Fruit fly (Drosophila melanogaster) whole organism, embryonic: ENCODE measurements around the gene CG43731.

Source experiments
- BEAF-32 ChIP-seq: fragments of 200-800 bp; sonication (Bioruptor generic); optimal IDR thresholded peaks from 3 replicates; lab custom pipeline; 2017; ENCODE audit warnings: missing biosample characterization, missing genetic modification characterization, mild to moderate bottlenecking, moderate library complexity, missing genetic modification reagents
- CG10565 ChIP-seq: fragments of 200-800 bp; sonication (Bioruptor generic); optimal IDR thresholded peaks from 3 replicates; lab custom pipeline; 2016; ENCODE audit warnings: missing biosample characterization, mild to moderate bottlenecking, missing genetic modification characterization
- CG11504 ChIP-seq: fragments of 200-800 bp; sonication (Bioruptor generic); optimal IDR thresholded peaks from 3 replicates; lab custom pipeline; 2019; ENCODE audit warnings: missing biosample characterization, mild to moderate bottlenecking, missing genetic modification characterization, moderate library complexity
- CG14050 ChIP-seq: fragments of 200-800 bp; sonication (Bioruptor generic); IDR thresholded peaks from 3 replicates; pipeline ENCODE4 v1.3.6; 2022; ENCODE audit warnings: missing biosample characterization, missing genetic modification characterization
- CG15514 ChIP-seq: fragments of 200-800 bp; sonication (Bioruptor generic); optimal IDR thresholded peaks from 3 replicates; lab custom pipeline; 2017; ENCODE audit warnings: missing biosample characterization, missing genetic modification characterization, mild to moderate bottlenecking, moderate library complexity, missing genetic modification reagents
- CG18599 ChIP-seq: fragments of 200-800 bp; sonication (Bioruptor generic); optimal IDR thresholded peaks from 3 replicates; lab custom pipeline; 2017; ENCODE audit warnings: missing biosample characterization, missing genetic modification characterization, mild to moderate bottlenecking, moderate library complexity, missing genetic modification reagents
- CG2199 ChIP-seq: fragments of 200-800 bp; sonication (Bioruptor generic); IDR thresholded peaks from 3 replicates; pipeline ENCODE4 v1.3.6; 2022; ENCODE audit warnings: missing biosample characterization, missing genetic modification characterization
- CG2712 ChIP-seq: fragments of 200-800 bp; optimal IDR thresholded peaks from 3 replicates; lab custom pipeline; 2019; ENCODE audit warnings: missing biosample characterization, mild to moderate bottlenecking, missing genetic modification characterization, moderate library complexity
- CG34422 ChIP-seq: fragments of 200-800 bp; sonication (Bioruptor generic); IDR thresholded peaks from 3 replicates; pipeline ENCODE4 v1.3.6; 2022; ENCODE audit warnings: missing biosample characterization, missing genetic modification characterization
- CG3847 ChIP-seq: fragments of 200-800 bp; sonication (Bioruptor generic); IDR thresholded peaks from 2 replicates; pipeline ENCODE4 v1.3.6; 2022; ENCODE audit warnings: missing biosample characterization, missing genetic modification characterization
- CG5953 ChIP-seq: fragments of 200-800 bp; sonication (Bioruptor generic); IDR thresholded peaks from 2 replicates; pipeline ENCODE4 v1.3.6; 2022; ENCODE audit warnings: missing biosample characterization, missing genetic modification characterization
- CG7271 ChIP-seq: fragments of 200-800 bp; sonication (Bioruptor generic); optimal IDR thresholded peaks from 2 replicates; lab custom pipeline; 2018; ENCODE audit warnings: missing biosample characterization, mild to moderate bottlenecking, missing genetic modification characterization, moderate library complexity
- CG7556 ChIP-seq: fragments of 200-800 bp; sonication (Bioruptor generic); optimal IDR thresholded peaks from 2 replicates; lab custom pipeline; 2017; ENCODE audit warnings: missing biosample characterization, mild to moderate bottlenecking, missing genetic modification characterization
- CG8290 ChIP-seq, 3 experiments: fragments of 200-800 bp; sonication (Bioruptor generic); optimal IDR thresholded peaks; 2 replicates each; lab custom pipeline; 2016 to 2019; ENCODE audit warnings: missing biosample characterization in 3 of 3, missing genetic modification characterization in 3 of 3, mild to moderate bottlenecking in 2 of 3, moderate library complexity in 1 of 3
- CG9727 ChIP-seq: fragments of 200-800 bp; sonication (Bioruptor generic); optimal IDR thresholded peaks from 3 replicates; lab custom pipeline; 2017; ENCODE audit warnings: missing biosample characterization, mild to moderate bottlenecking, missing genetic modification characterization
- Dad ChIP-seq: fragments of 200-800 bp; sonication (Bioruptor generic); optimal IDR thresholded peaks from 3 replicates; lab custom pipeline; 2016; ENCODE audit warnings: missing biosample characterization, missing genetic modification characterization
- Dip3 ChIP-seq: fragments of 200-800 bp; sonication (Bioruptor generic); optimal IDR thresholded peaks from 3 replicates; lab custom pipeline; 2016; ENCODE audit warnings: missing biosample characterization, missing genetic modification characterization
- Dll ChIP-seq: fragments of 200-800 bp; sonication (Bioruptor generic); IDR thresholded peaks from 4 replicates; pipeline ENCODE4 v1.3.6; 2022; ENCODE audit warnings: missing biosample characterization, missing genetic modification characterization; ENCODE audit not compliant: partially characterized antibody
- Eip74EF ChIP-seq, 2 experiments: fragments of 200-800 bp in 1 of 2; fragments of >200 bp in 1 of 2; sonication (Bioruptor generic) in 1 of 2; optimal IDR thresholded peaks; 2 replicates each; lab custom pipeline; 2017 to 2019; ENCODE audit warnings: missing biosample characterization in 2 of 2, missing genetic modification characterization in 2 of 2, mild to moderate bottlenecking in 1 of 2, moderate library complexity in 1 of 2
- Ets65A ChIP-seq: fragments of 200-800 bp; sonication (Bioruptor generic); peaks from one replicate; lab custom pipeline; 2016; ENCODE audit warnings: missing biosample characterization, missing genetic modification characterization
- Hr78 ChIP-seq, 2 experiments: fragments of 200-800 bp in 1 of 2; fragments of >200 bp in 1 of 2; sonication (Bioruptor generic) in 1 of 2; optimal IDR thresholded peaks; 2 replicates each; lab custom pipeline; 2017 to 2019; ENCODE audit warnings: missing biosample characterization in 2 of 2, missing genetic modification characterization in 2 of 2, mild to moderate bottlenecking in 1 of 2, moderate library complexity in 1 of 2
- Med ChIP-seq: fragments of 200-800 bp; sonication (Bioruptor generic); peaks from one replicate; lab custom pipeline; 2016; ENCODE audit warnings: missing biosample characterization, missing genetic modification characterization, mild to moderate bottlenecking, inconsistent platforms, moderate library complexity
- Mrtf ChIP-seq: fragments of 200-800 bp; sonication (Bioruptor generic); IDR thresholded peaks from 3 replicates; pipeline ENCODE4 v1.3.6; 2022; ENCODE audit warnings: missing biosample characterization, missing genetic modification characterization
- NK7.1 ChIP-seq: fragments of 200-800 bp; sonication (Bioruptor generic); optimal IDR thresholded peaks from 3 replicates; lab custom pipeline; 2016; ENCODE audit warnings: missing biosample characterization, missing genetic modification characterization
- Nf-YB ChIP-seq: fragments of 200-800 bp; sonication (Bioruptor generic); optimal IDR thresholded peaks from 3 replicates; lab custom pipeline; 2019; ENCODE audit warnings: missing biosample characterization, mild to moderate bottlenecking, missing genetic modification characterization, moderate library complexity
- Ptx1 ChIP-seq: fragments of 200-800 bp; sonication (Bioruptor generic); IDR thresholded peaks from 2 replicates; pipeline ENCODE4 v1.3.6; 2022; ENCODE audit warnings: missing biosample characterization, missing genetic modification characterization
- Xrp1 ChIP-seq: fragments of 200-800 bp; sonication (Bioruptor generic); IDR thresholded peaks from 2 replicates; pipeline ENCODE4 v1.3.6; 2022; ENCODE audit warnings: missing biosample characterization, missing genetic modification characterization
- YL-1 ChIP-seq: fragments of 200-800 bp; sonication (Bioruptor generic); optimal IDR thresholded peaks from 3 replicates; lab custom pipeline; 2017; ENCODE audit warnings: missing biosample characterization, mild to moderate bottlenecking, missing genetic modification characterization
- abd-A ChIP-seq: fragments of 200-800 bp; sonication (Bioruptor generic); optimal IDR thresholded peaks from 3 replicates; lab custom pipeline; 2019; ENCODE audit warnings: missing biosample characterization, mild to moderate bottlenecking, missing genetic modification characterization, moderate library complexity
- ac ChIP-seq: fragments of 200-800 bp; sonication (Bioruptor generic); optimal IDR thresholded peaks from 3 replicates; lab custom pipeline; 2017; ENCODE audit warnings: missing biosample characterization, mild to moderate bottlenecking, missing genetic modification characterization
- bbx ChIP-seq: fragments of 200-800 bp; sonication (Bioruptor generic); IDR thresholded peaks from 2 replicates; pipeline ENCODE4 v1.3.6; 2022; ENCODE audit warnings: missing biosample characterization, missing genetic modification characterization; ENCODE audit not compliant: partially characterized antibody
- fd3F ChIP-seq: fragments of 200-800 bp; sonication (Bioruptor generic); optimal IDR thresholded peaks from 2 replicates; lab custom pipeline; 2018; ENCODE audit warnings: missing biosample characterization, mild to moderate bottlenecking, missing genetic modification characterization, moderate library complexity
- fu2 ChIP-seq: fragments of 200-800 bp; sonication (Bioruptor generic); optimal IDR thresholded peaks from 2 replicates; lab custom pipeline; 2016; ENCODE audit warnings: missing biosample characterization, missing genetic modification characterization
- gem ChIP-seq: fragments of 200-800 bp; sonication (Bioruptor generic); optimal IDR thresholded peaks from 2 replicates; lab custom pipeline; 2019; ENCODE audit warnings: missing biosample characterization, mild to moderate bottlenecking, missing genetic modification characterization, moderate library complexity
- gsb-n ChIP-seq: fragments of 200-800 bp; sonication (Bioruptor generic); optimal IDR thresholded peaks from 3 replicates; lab custom pipeline; 2018; ENCODE audit warnings: missing biosample characterization, mild to moderate bottlenecking, missing genetic modification characterization
- lov ChIP-seq, 2 experiments: fragments of 200-800 bp in 1 of 2; fragments of >200 bp in 1 of 2; sonication (Bioruptor generic) in 1 of 2; IDR thresholded peaks in 1 of 2; optimal IDR thresholded peaks in 1 of 2; 2 replicates in 1 of 2; 3 replicates in 1 of 2; pipeline versions ENCODE4 v1.3.6 to Lab custom; 2017 to 2022; ENCODE audit warnings: missing biosample characterization in 1 of 2, missing genetic modification characterization in 1 of 2
- nerfin-1 ChIP-seq: fragments of 200-800 bp; sonication (Bioruptor generic); optimal IDR thresholded peaks from 3 replicates; lab custom pipeline; 2019; ENCODE audit warnings: missing biosample characterization, mild to moderate bottlenecking, missing genetic modification characterization, moderate library complexity
- nmo ChIP-seq: fragments of 200-800 bp; sonication (Bioruptor generic); optimal IDR thresholded peaks from 2 replicates; lab custom pipeline; 2018; ENCODE audit warnings: missing biosample characterization, mild to moderate bottlenecking, missing genetic modification characterization, moderate library complexity
- pfk ChIP-seq: fragments of 200-800 bp; sonication (Bioruptor generic); optimal IDR thresholded peaks from 2 replicates; lab custom pipeline; 2018; ENCODE audit warnings: missing biosample characterization, mild to moderate bottlenecking, missing genetic modification characterization, moderate library complexity
- scrt ChIP-seq: fragments of 200-800 bp; sonication (Bioruptor generic); optimal IDR thresholded peaks from 2 replicates; lab custom pipeline; 2018; ENCODE audit warnings: missing biosample characterization, mild to moderate bottlenecking, missing genetic modification characterization, moderate library complexity
- so ChIP-seq: fragments of 200-800 bp; sonication (Bioruptor generic); IDR thresholded peaks from 3 replicates; pipeline ENCODE4 v1.3.6; 2022; ENCODE audit warnings: missing biosample characterization, missing genetic modification characterization
- sqz ChIP-seq: fragments of 200-800 bp; sonication (Bioruptor generic); optimal IDR thresholded peaks from 3 replicates; lab custom pipeline; 2018; ENCODE audit warnings: missing biosample characterization, mild to moderate bottlenecking, missing genetic modification characterization
- sr ChIP-seq: fragments of 200-800 bp; sonication (Bioruptor generic); IDR thresholded peaks from 3 replicates; pipeline ENCODE4 v1.3.6; 2022; ENCODE audit warnings: missing biosample characterization, missing genetic modification characterization
- tll ChIP-seq, 2 experiments: fragments of 200-800 bp in 1 of 2; fragments of >200 bp in 1 of 2; sonication (Bioruptor generic) in 1 of 2; optimal IDR thresholded peaks; 2 replicates each; lab custom pipeline; 2017 to 2019; ENCODE audit warnings: missing biosample characterization in 2 of 2, missing genetic modification characterization in 2 of 2, mild to moderate bottlenecking in 1 of 2, moderate library complexity in 1 of 2
- trem ChIP-seq: fragments of 200-800 bp; optimal IDR thresholded peaks from 3 replicates; lab custom pipeline; 2019; ENCODE audit warnings: missing biosample characterization, mild to moderate bottlenecking, missing genetic modification characterization, moderate library complexity
- zfh1 ChIP-seq: fragments of 200-800 bp; sonication (Bioruptor generic); IDR thresholded peaks from 3 replicates; pipeline ENCODE4 v1.3.6; 2022; ENCODE audit warnings: missing biosample characterization, missing genetic modification characterization

CG43731 gene

DNA sequence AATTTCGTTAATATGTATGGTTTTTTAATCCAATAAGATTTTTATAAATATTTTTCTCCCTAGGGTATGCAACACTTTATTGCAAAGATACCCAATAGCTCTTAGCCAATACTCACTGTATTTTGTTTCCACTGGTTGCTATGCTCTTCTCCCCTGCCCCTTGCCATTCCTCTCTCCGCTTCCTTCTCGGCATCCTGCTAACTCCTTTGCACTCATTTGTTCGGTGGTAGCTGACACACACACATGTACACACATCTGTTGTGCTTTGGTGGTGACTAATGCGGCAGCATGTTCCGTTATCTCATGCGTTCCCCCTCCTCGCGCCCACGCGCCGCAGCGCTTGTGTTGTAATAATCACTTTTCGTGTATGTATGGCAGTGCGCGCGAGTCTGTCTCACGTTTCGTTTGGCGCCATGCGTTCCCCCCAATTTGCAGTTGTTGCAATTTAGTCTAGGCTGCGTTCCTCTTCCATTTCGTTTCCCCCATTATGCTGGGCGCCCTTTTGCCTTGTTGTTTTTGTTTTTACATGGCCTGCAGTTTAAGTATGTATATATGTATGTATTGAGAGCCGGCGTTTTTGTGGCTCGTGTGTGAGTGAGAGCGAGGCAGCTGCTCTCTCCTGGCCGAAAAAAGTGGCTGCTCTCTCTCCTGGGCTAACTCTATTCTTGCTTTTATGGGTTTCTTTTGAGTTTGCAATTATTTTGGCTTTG, 33.1 kb downstream of the CG43731 start, which contains the start of gene Polr1D (continued):
- peak; percentile 17 for TF ChIP-seq CG18599 (GFP tag; lab: Kevin White, UChicago)
- TF ChIP-seq trem = peak; percentile 6
- peak in 1 of 2 experiments; percentile 30 for TF ChIP-seq tll (GFP tag; optimal IDR thresholded peaks at IDR 0.05; lab: Kevin White, UChicago)
- peak; percentile 67; the same call in 1 of the 3 replicates for TF ChIP-seq CG34422 (GFP tag; lab: Robert Waterston, UW)
- TF ChIP-seq Ets65A (GFP tag; lab: Kevin White, UChicago) = no peak
- peak; percentile 23 for TF ChIP-seq CG2712
- TF ChIP-seq nmo (GFP tag; lab: Kevin White, UChicago) = peak; percentile 24
- TF ChIP-seq YL-1 (GFP tag; lab: Kevin White, UChicago) = no peak
- TF ChIP-seq CG7271 (tag; lab: Kevin White, UChicago) = no peak
- no peak for TF ChIP-seq Eip74EF (GFP tag; optimal IDR thresholded peaks at IDR 0.05; lab: Kevin White, UChicago)
- TF ChIP-seq Dll (GFP tag; lab: Robert Waterston, UW) = peak; percentile 45; the same call in 1 of the 4 replicates
- no peak for TF ChIP-seq ac (GFP tag; lab: Kevin White, UChicago)
- TF ChIP-seq CG8290 (GFP tag; optimal IDR thresholded peaks at IDR 0.05; lab: Kevin White, UChicago) = peak; percentile 15
- TF ChIP-seq CG8290 (tag; optimal IDR thresholded peaks at IDR 0.05; lab: Kevin White, UChicago) = peak; percentile 18 to 50
- TF ChIP-seq pfk (GFP tag; lab: Kevin White, UChicago) = peak; percentile 100
- no peak for TF ChIP-seq fd3F
- peak; percentile 85 for TF ChIP-seq scrt (GFP tag; lab: Kevin White, UChicago)
- TF ChIP-seq gsb-n (tag; lab: Kevin White, UChicago) = peak; percentile 43
- peak; percentile 79; the same call in 1 of the 3 replicates for TF ChIP-seq CG2199 (GFP tag; lab: Robert Waterston, UW)
- peak; percentile 40 for TF ChIP-seq sqz
- TF ChIP-seq CG9727 = peak; percentile 38
- TF ChIP-seq CG11504 (tag; lab: Kevin White, UChicago) = peak; percentile 43
- peak in 1 of 2 experiments; percentile 73 for TF ChIP-seq Hr78 (GFP tag; optimal IDR thresholded peaks at IDR 0.05; lab: Kevin White, UChicago)
- TF ChIP-seq nerfin-1 (tag; lab: Kevin White, UChicago) = peak; percentile 61
- TF ChIP-seq CG7556 (GFP tag; lab: Kevin White, UChicago) = peak; percentile 28
- TF ChIP-seq bbx (GFP tag; lab: Robert Waterston, UW) = peak; percentile 57
- no peak for TF ChIP-seq CG5953 (GFP tag; lab: Robert Waterston, UW)
- no peak for TF ChIP-seq lov (optimal IDR thresholded peaks at IDR 0.05; lab: Kevin White, UChicago)
- TF ChIP-seq lov (GFP tag; IDR thresholded peaks at IDR 0.05; lab: Robert Waterston, UW) = peak; percentile 66; the same call in 1 of the 3 replicates
- peak; percentile 80 for TF ChIP-seq Med (GFP tag; lab: Kevin White, UChicago)
- TF ChIP-seq so (GFP tag; lab: Robert Waterston, UW) = peak; percentile 60; the same call in 1 of the 3 replicates
- no peak for TF ChIP-seq CG10565 (GFP tag; lab: Kevin White, UChicago)
- no peak for TF ChIP-seq zfh1
- TF ChIP-seq CG3847 (GFP tag; lab: Robert Waterston, UW) = peak; percentile 15; the same call in 1 of the 2 replicates
- TF ChIP-seq CG14050 (GFP tag; lab: Robert Waterston, UW) = 0 out of 3 replicates have a peak, but pooled peaks have one; percentile 12
- TF ChIP-seq CG15514 (GFP tag; lab: Kevin White, UChicago) = no peak
- peak; percentile 48 for TF ChIP-seq gem (tag; lab: Kevin White, UChicago)
- peak; percentile 7 for TF ChIP-seq Nf-YB (GFP tag; lab: Kevin White, UChicago)
- no peak for TF ChIP-seq NK7.1 (GFP tag; lab: Kevin White, UChicago)
- 0 out of 2 replicates have a peak, but pooled peaks have one; percentile 35 for TF ChIP-seq Ptx1 (GFP tag; lab: Robert Waterston, UW)
- no peak for TF ChIP-seq Dad (GFP tag; lab: Kevin White, UChicago)
- no peak for TF ChIP-seq Dip3
- TF ChIP-seq sr (GFP tag; lab: Robert Waterston, UW) = peak; percentile 95
- no peak for TF ChIP-seq Mrtf (GFP tag; lab: Robert Waterston, UW)
- TF ChIP-seq fu2 (GFP tag; lab: Kevin White, UChicago) = no peak
- TF ChIP-seq Xrp1 (GFP tag; lab: Robert Waterston, UW) = peak; percentile 55; the same call in 1 of the 2 replicates
- peak; percentile 94 for TF ChIP-seq abd-A (tag; lab: Kevin White, UChicago)
- TF ChIP-seq BEAF-32 (GFP tag; lab: Kevin White, UChicago) = no peak
